Fruit fly (Drosophila melanogaster): ENCODE results near the gene Dbct.

The Dbct gene

dm6 chrX:15076038-15076575, 9.8 kb upstream of the Dbct start, which contains the start of gene Lsd-2 (continued):
- TF ChIP-seq stwl (tag; optimal IDR thresholded peaks at IDR 0.05) (no peak), CG6654 (GFP tag; optimal IDR thresholded peaks at IDR 0.05) (no peak), emc (GFP tag; optimal IDR thresholded peaks at IDR 0.05) (no peak), CG11504 (tag; optimal IDR thresholded peaks at IDR 0.05) (peak; percentile 94), Sry-β (GFP tag; optimal IDR thresholded peaks at IDR 0.05) (peak; percentile 96), CG3281 (GFP tag; optimal IDR thresholded peaks at IDR 0.05) (peak; percentile 38), sc (optimal IDR thresholded peaks at IDR 0.05) (no peak), sc (GFP tag; optimal IDR thresholded peaks at IDR 0.05) (no peak), CG13123 (GFP tag; optimal IDR thresholded peaks at IDR 0.05) (no peak), Gsc (GFP tag; IDR thresholded peaks at IDR 0.05) (no peak), Sox102F (GFP tag; optimal IDR thresholded peaks at IDR 0.05) (no peak), tgo (GFP tag; IDR thresholded peaks at IDR 0.05) (no peak), Doc2 (GFP tag; IDR thresholded peaks at IDR 0.05) (no peak), ssp (GFP tag; IDR thresholded peaks at IDR 0.05) (no peak), nom (GFP tag; optimal IDR thresholded peaks at IDR 0.05) (peak; percentile 75), Dll (GFP tag; IDR thresholded peaks at IDR 0.05; ENCODE audit: partially characterized antibody) (no peak), CG15479 (GFP tag; optimal IDR thresholded peaks at IDR 0.05) (no peak), disco-r (GFP tag; optimal IDR thresholded peaks at IDR 0.05) (no peak), chinmo (GFP tag; IDR thresholded peaks at IDR 0.05; ENCODE audit: partially characterized antibody) (peak; percentile 60; the same call in 1 of the 4 replicates), D19B (GFP tag; optimal IDR thresholded peaks at IDR 0.05) (peak; percentile 45), inv (GFP tag; IDR thresholded peaks at IDR 0.05; ENCODE audit: partially characterized antibody) (no peak), zen (tag; optimal IDR thresholded peaks at IDR 0.05) (no peak), zfh2 (GFP tag; optimal IDR thresholded peaks at IDR 0.05) (no peak), Ssrp (tag; optimal IDR thresholded peaks at IDR 0.05) (no peak), dmrt99B (tag; optimal IDR thresholded peaks at IDR 0.05) (no peak), CG16779 (GFP tag; IDR thresholded peaks at IDR 0.05) (no peak), en (GFP tag; optimal IDR thresholded peaks at IDR 0.05) (no peak), CG9797 (GFP tag; optimal IDR thresholded peaks at IDR 0.05) (no peak), Mes4 (GFP tag; optimal IDR thresholded peaks at IDR 0.05) (no peak), ato (GFP tag; IDR thresholded peaks at IDR 0.05; ENCODE audit: partially characterized antibody) (no peak), tll (GFP tag; optimal IDR thresholded peaks at IDR 0.05) (no peak), CG33557 (GFP tag; optimal IDR thresholded peaks at IDR 0.05) (no peak), oc (tag; optimal IDR thresholded peaks at IDR 0.05) (peak; percentile 38), zfh1 (GFP tag; IDR thresholded peaks at IDR 0.05) (no peak), CG14050 (GFP tag; IDR thresholded peaks at IDR 0.05) (no peak), abd-A (tag; optimal IDR thresholded peaks at IDR 0.05) (peak; percentile 23), phol (tag; optimal IDR thresholded peaks at IDR 0.05) (no peak), CrebB (tag; optimal IDR thresholded peaks at IDR 0.05) (no peak), Fer3 (tag; optimal IDR thresholded peaks at IDR 0.05) (peak; percentile 3), GATAe (GFP tag; conservative IDR thresholded peaks at IDR 0.05) (no peak), ewg (GFP tag; optimal IDR thresholded peaks at IDR 0.05) (no peak), Dp (GFP tag; optimal IDR thresholded peaks at IDR 0.05) (no peak), CG14014 (GFP tag; IDR thresholded peaks at IDR 0.05) (peak; percentile 41; the same call in 1 of the 2 replicates), CG11093 (GFP tag; IDR thresholded peaks at IDR 0.05) (no peak), chif (GFP tag; optimal IDR thresholded peaks at IDR 0.05) (no peak), CG6791 (GFP tag; IDR thresholded peaks at IDR 0.05; ENCODE audit: partially characterized antibody) (peak; percentile 46; the same call in 1 of the 3 replicates), lola (GFP tag; optimal IDR thresholded peaks at IDR 0.05) (peak in 1 of 3 experiments; percentile 31), Xrp1 (GFP tag; IDR thresholded peaks at IDR 0.05) (peak; percentile 12; the same call in 1 of the 2 replicates), BtbVII (GFP tag; optimal IDR thresholded peaks at IDR 0.05) (no peak)

All from whole organism, embryonic.